Fruit fly (Drosophila melanogaster): ENCODE results near the gene CG33339.

- TF ChIP-seq crol (GFP tag; IDR thresholded peaks at IDR 0.05) (no peak), lola (GFP tag; optimal IDR thresholded peaks at IDR 0.05) (no peak), CG3407 (GFP tag; optimal IDR thresholded peaks at IDR 0.05) (no peak), Hr51 (GFP tag; optimal IDR thresholded peaks at IDR 0.05) (no peak), CG9817 (tag; optimal IDR thresholded peaks at IDR 0.05) (no peak), Fer1 (GFP tag; optimal IDR thresholded peaks at IDR 0.05) (no peak), grn (GFP tag; optimal IDR thresholded peaks at IDR 0.05) (no peak), Fer2 (tag; optimal IDR thresholded peaks at IDR 0.05) (no peak), CG13287 (GFP tag; IDR thresholded peaks at IDR 0.05; ENCODE audit: partially characterized antibody) (no peak), fu2 (GFP tag; optimal IDR thresholded peaks at IDR 0.05) (no peak), CG12104 (GFP tag; optimal IDR thresholded peaks at IDR 0.05) (no peak), CG10462 (GFP tag; optimal IDR thresholded peaks at IDR 0.05) (no peak), CG10274 (GFP tag; optimal IDR thresholded peaks at IDR 0.05) (no peak)
Measured at dm6 chr3R:24372662-24373061, 11.0 kb downstream of the CG33339 start, which contains the start of gene CG17782.

Data from whole organism, embryonic.